Worm (Caenorhabditis elegans): ENCODE measurements around the gene ZK354.2.
"Not testable (repeated sequence)": the region's sequence is repeated elsewhere in the genome, so short reads cannot be mapped to it uniquely, and the experiment has no call there.

Gene ZK354.2

ce11 chrIV:5313011-5313410 lies at the start of gene ZK354.2, which contains the start of gene msp-59:
ZK354.2 (plus strand) TSS chrIV:5313405.
msp-59 (minus strand) TSS chrIV:5313111.
- TF ChIP-seq him-1, W03F9.2, dao-5 (tag; optimal IDR thresholded peaks at IDR 0.05): not testable (repeated sequence)

- TF ChIP-seq dao-5 (tag; optimal IDR thresholded peaks at IDR 0.05) (no peak), W03F9.2 (tag; optimal IDR thresholded peaks at IDR 0.05) (no peak), him-1 (tag; optimal IDR thresholded peaks at IDR 0.05) (no peak)
These were observed 46.7 kb upstream of the ZK354.2 start, which contains the start of gene F36H12.5 for ce11 chrIV:5266474-5266873. F36H12.5 (plus strand) TSS chrIV:5266774.

DNA sequence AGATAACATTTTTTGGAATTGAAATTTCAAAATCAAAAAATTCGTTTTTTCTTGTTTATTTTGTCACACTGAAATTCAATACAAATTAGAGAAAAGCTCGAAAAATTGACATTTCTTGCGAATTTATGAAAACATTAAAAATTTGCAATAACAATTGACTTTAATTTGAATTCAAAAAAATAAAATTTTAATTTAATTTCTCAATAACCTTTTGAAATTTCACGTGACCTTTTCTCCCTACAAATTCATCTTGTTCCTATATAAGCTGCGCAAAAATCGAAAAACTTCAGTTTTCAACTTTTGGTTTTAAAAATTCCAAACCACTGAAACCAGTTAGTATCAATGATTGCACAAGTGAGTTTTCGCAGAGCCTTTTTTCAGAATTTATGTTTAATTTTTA lies 44.4 kb upstream of the ZK354.2 start, which contains the start of gene F36H12.4:
F36H12.4 (plus strand) TSS at position 301 of the 400 bp plus-strand sequence.
- TF ChIP-seq W03F9.2 (tag; optimal IDR thresholded peaks at IDR 0.05) (no peak), dao-5 (tag; optimal IDR thresholded peaks at IDR 0.05) (no peak), him-1 (tag; optimal IDR thresholded peaks at IDR 0.05) (no peak)

ce11 chrIV:5272518-5272917 lies 40.7 kb upstream of the ZK354.2 start, which contains the start of gene F36H12.3:
F36H12.3 (plus strand) TSS chrIV:5272818.
- TF ChIP-seq W03F9.2 (tag; optimal IDR thresholded peaks at IDR 0.05) (no peak), dao-5 (tag; optimal IDR thresholded peaks at IDR 0.05) (no peak), him-1 (tag; optimal IDR thresholded peaks at IDR 0.05) (no peak)

- no peak for TF ChIP-seq W03F9.2 (tag; optimal IDR thresholded peaks at IDR 0.05)
- TF ChIP-seq him-1 (tag; optimal IDR thresholded peaks at IDR 0.05) = no peak
- no peak for TF ChIP-seq dao-5 (tag; optimal IDR thresholded peaks at IDR 0.05)
These were observed 39.8 kb upstream of the ZK354.2 start for ce11 chrIV:5273385-5273784.

- TF ChIP-seq W03F9.2 (tag; optimal IDR thresholded peaks at IDR 0.05) (no peak), dao-5 (tag; optimal IDR thresholded peaks at IDR 0.05) (no peak)
These were observed 39.1 kb upstream of the ZK354.2 start, which contains the start of gene slfl-4 for ce11 chrIV:5274123-5274581. slfl-4 (plus strand) TSS chrIV:5274531.

DNA sequence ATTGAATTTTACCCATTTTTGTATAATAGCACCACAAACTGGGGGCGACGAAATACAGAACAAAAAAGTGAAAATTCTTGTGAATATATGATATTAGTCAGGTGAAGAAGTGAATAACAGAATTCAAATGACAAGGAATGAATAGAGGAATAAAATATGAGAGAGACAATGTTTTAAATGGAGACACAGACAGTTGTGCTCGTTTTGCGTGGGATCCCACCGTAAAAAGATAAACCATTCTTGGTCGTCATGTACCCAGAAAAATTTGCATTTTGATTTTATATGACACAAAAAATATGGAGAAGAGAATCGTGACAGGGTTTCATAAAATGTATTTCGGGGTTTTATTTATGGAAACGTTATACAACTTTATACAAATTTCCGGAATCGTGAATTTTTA lies 35.5 kb upstream of the ZK354.2 start, which contains the start of gene F36H12.17:
F36H12.17 (minus strand) TSS at position 101 of the 400 bp plus-strand sequence.
- no peak for TF ChIP-seq him-1 (tag; optimal IDR thresholded peaks at IDR 0.05)
- no peak for TF ChIP-seq dao-5 (tag; optimal IDR thresholded peaks at IDR 0.05)
- TF ChIP-seq W03F9.2 (tag; optimal IDR thresholded peaks at IDR 0.05) = no peak

- TF ChIP-seq him-1 (tag; optimal IDR thresholded peaks at IDR 0.05) = no peak
- TF ChIP-seq W03F9.2 (tag; optimal IDR thresholded peaks at IDR 0.05) = no peak
- TF ChIP-seq dao-5 (tag; optimal IDR thresholded peaks at IDR 0.05) = no peak
These were observed 31.7 kb upstream of the ZK354.2 start for ce11 chrIV:5281457-5281856.

ce11 chrIV:5287190-5287589 lies 26.0 kb upstream of the ZK354.2 start:
- TF ChIP-seq W03F9.2 (tag; optimal IDR thresholded peaks at IDR 0.05) (no peak), dao-5 (tag; optimal IDR thresholded peaks at IDR 0.05) (no peak), him-1 (tag; optimal IDR thresholded peaks at IDR 0.05) (no peak)

- TF ChIP-seq dao-5 (tag; optimal IDR thresholded peaks at IDR 0.05) = no peak
- no peak for TF ChIP-seq W03F9.2 (tag; optimal IDR thresholded peaks at IDR 0.05)
- TF ChIP-seq him-1 (tag; optimal IDR thresholded peaks at IDR 0.05) = no peak
These were observed 24.3 kb upstream of the ZK354.2 start for ce11 chrIV:5288932-5289331.

ce11 chrIV:5290547-5290946 lies 22.7 kb upstream of the ZK354.2 start, which contains the start of gene nlp-47:
nlp-47 (plus strand) TSS chrIV:5290847.
- no peak for TF ChIP-seq dao-5 (tag; optimal IDR thresholded peaks at IDR 0.05)
- no peak for TF ChIP-seq him-1 (tag; optimal IDR thresholded peaks at IDR 0.05)
- no peak for TF ChIP-seq W03F9.2 (tag; optimal IDR thresholded peaks at IDR 0.05)

DNA sequence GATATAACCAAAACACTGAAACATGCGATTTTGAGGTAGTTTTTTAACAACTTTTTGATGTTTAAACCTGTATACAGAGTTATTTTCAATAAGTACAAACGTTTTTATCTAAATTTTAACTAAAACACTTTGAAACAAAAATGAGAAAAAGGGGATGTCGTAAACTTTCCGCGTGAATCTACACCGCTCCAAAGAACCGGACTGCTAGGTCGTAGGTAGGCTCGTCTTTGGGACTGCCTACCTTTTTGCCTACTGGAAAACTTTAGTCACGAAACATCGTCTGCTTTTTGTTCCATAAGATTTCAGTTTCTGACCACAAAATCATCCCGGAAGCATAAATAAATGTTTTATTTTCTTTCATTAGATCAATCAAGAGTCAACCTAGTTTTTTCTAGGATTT lies 22.0 kb upstream of the ZK354.2 start:
- no peak for TF ChIP-seq him-1 (tag; optimal IDR thresholded peaks at IDR 0.05)
- no peak for TF ChIP-seq dao-5 (tag; optimal IDR thresholded peaks at IDR 0.05)
- no peak for TF ChIP-seq W03F9.2 (tag; optimal IDR thresholded peaks at IDR 0.05)

DNA sequence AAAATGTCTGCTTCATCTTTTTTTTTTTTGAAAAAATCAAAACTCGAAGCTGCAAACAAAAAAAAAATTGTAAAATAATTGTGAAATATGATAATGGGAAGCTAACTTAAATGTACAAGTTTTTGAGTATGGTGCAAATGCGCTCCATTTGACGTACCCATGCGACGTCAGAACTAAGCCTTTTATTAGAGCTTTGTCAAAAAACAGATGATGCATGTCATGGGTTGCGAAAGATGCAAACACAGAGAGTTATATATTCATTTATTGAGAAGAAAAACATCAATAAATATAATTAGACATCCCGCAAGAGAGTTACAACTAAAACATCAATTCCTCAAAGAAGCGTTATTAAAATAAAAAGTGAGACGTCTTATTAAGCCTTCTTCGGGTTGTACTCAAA lies 18.7 kb upstream of the ZK354.2 start:
- TF ChIP-seq W03F9.2 (tag; optimal IDR thresholded peaks at IDR 0.05) (no peak), dao-5 (tag; optimal IDR thresholded peaks at IDR 0.05) (no peak), him-1 (tag; optimal IDR thresholded peaks at IDR 0.05) (no peak)

DNA sequence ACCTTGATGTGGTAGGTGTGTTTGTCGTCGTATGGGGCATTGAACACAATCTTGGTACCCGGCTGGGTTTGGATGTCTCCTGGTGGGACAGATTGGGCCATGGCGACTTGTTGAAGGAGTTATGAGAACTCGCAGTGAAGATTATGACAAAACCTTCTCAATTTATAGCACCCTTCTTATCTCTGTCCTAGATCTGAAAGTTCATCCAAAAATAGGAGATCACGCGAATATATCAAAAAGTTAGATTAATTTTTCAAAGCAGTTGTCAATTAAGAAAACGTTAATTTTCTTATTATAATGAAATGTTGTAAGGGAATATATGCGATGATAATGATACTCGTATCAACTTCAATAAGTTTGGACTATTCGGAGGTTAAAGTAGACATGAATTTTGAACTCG lies 18.0 kb upstream of the ZK354.2 start, which contains the start of gene msp-51:
msp-51 (minus strand) TSS at position 101 of the 400 bp plus-strand sequence.
- TF ChIP-seq him-1, W03F9.2, dao-5 (tag; optimal IDR thresholded peaks at IDR 0.05): not testable (repeated sequence)
